Worm (Caenorhabditis elegans) whole organism, early embryonic: Measurements from ENCODE around the gene F07A11.4.

Experiments used
- F13C5.2 ChIP-seq: sonication (generic microtip); optimal IDR thresholded peaks from 2 replicates; lab custom pipeline; 2017; ENCODE audit warnings: mild to moderate bottlenecking, missing genetic modification characterization, inconsistent platforms, missing compliant biosample characterization
- aly-1 ChIP-seq: sonication (generic microtip); optimal IDR thresholded peaks from 2 replicates; lab custom pipeline; 2016; ENCODE audit warnings: missing genetic modification characterization, missing compliant biosample characterization
- ama-1 ChIP-seq: fragments of 150-350 bp; optimal IDR thresholded peaks from 2 replicates; lab custom pipeline; 2014
- ceh-13 ChIP-seq: fragments of 200-800 bp; sonication (Bioruptor generic); optimal IDR thresholded peaks from 2 replicates; lab custom pipeline; 2018; ENCODE audit warnings: mild to moderate bottlenecking, missing genetic modification characterization, missing compliant biosample characterization
- ceh-36 ChIP-seq: sonication (generic microtip); optimal IDR thresholded peaks from 2 replicates; lab custom pipeline; 2016; ENCODE audit warnings: missing genetic modification characterization, inconsistent platforms, missing compliant biosample characterization
- ets-7 ChIP-seq: sonication (generic microtip); optimal IDR thresholded peaks from 2 replicates; lab custom pipeline; 2016; ENCODE audit warnings: missing genotype, missing genetic modification characterization, missing compliant biosample characterization
- flt-1 ChIP-seq: fragments of 200-800 bp; sonication (Bioruptor generic); IDR thresholded peaks from 2 replicates; pipeline ENCODE4 v1.3.6; 2022; ENCODE audit warnings: missing genetic modification characterization, missing compliant biosample characterization
- hmg-4 ChIP-seq: fragments of 200-800 bp; sonication (Bioruptor generic); optimal IDR thresholded peaks from 2 replicates; lab custom pipeline; 2018; ENCODE audit warnings: mild to moderate bottlenecking, missing genetic modification characterization, missing compliant biosample characterization
- scrt-1 ChIP-seq: fragments of 200-800 bp; sonication (Bioruptor generic); IDR thresholded peaks from 2 replicates; pipeline ENCODE4 v1.3.6; 2022; ENCODE audit warnings: missing genetic modification characterization, missing compliant biosample characterization
- sea-1 ChIP-seq: fragments of 200-800 bp; sonication (Bioruptor generic); conservative IDR thresholded peaks from 2 replicates; pipeline ENCODE4 v1.3.6; 2022; ENCODE audit warnings: missing genetic modification characterization, missing compliant biosample characterization
- tbx-11 ChIP-seq: fragments of 200-800 bp; sonication (Bioruptor generic); IDR thresholded peaks from 2 replicates; pipeline ENCODE4 v1.3.6; 2022; ENCODE audit warnings: missing genetic modification characterization, missing compliant biosample characterization
- tbx-37 ChIP-seq: fragments of 200-800 bp; sonication (Bioruptor generic); conservative IDR thresholded peaks from 2 replicates; pipeline ENCODE4 v1.3.6; 2022; ENCODE audit warnings: missing genetic modification reagents, missing genetic modification characterization, missing compliant biosample characterization

DNA sequence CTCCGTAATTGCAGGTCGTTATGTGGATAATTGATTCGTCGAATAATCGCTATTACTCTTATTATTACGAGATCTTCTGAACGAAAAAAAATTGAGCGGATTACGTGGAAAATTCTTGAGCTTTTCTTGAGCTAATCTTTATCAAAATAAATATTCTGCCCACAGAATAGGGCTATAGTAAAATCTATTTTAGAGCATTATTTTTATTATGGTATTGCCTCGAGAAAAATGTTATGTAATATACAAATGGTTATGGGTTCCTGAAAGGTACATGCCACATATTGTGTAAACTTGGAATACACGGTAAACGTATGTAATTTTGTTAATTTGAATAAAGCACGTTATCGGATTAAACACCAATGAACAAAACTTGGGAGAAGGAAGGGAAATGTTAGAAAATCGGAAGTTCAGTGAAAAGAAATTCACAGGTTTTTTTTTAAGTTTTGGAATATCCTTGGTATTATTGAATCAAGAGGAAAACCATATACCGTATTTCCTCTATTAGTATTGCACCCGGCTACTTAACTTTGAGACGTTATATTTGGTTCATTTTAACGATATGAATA is 36.5 kb downstream of the F07A11.4 start:
- TF ChIP-seq F13C5.2 (tag; lab: Kevin White, UChicago) (no peak), ets-7 (no peak), scrt-1 (no peak), ceh-13 (no peak), ama-1 (no peak), hmg-4 (no peak), aly-1 (no peak), tbx-37 (GFP tag; lab: Robert Waterston, UW) (peak; percentile 27; the same call in 1 of the 2 replicates), flt-1 (GFP tag; lab: Robert Waterston, UW) (no peak), ceh-36 (tag; lab: Kevin White, UChicago) (peak; percentile 23), tbx-11 (GFP tag; lab: Robert Waterston, UW) (no peak), sea-1 (GFP tag; lab: Robert Waterston, UW) (no peak)
